Worm (Caenorhabditis elegans) whole organism, late embryonic: Measurements from ENCODE around the gene vps-33.2.

Source experiments
- Y22D7AL.16 ChIP-seq: sonication (generic microtip); optimal IDR thresholded peaks from 2 replicates; lab custom pipeline; 2016; ENCODE audit warnings: missing genetic modification characterization, missing compliant biosample characterization
- ceh-34 ChIP-seq: sonication (generic microtip); optimal IDR thresholded peaks from 2 replicates; lab custom pipeline; 2016; ENCODE audit warnings: mild to moderate bottlenecking, missing genetic modification characterization, missing compliant biosample characterization
- nfya-1 ChIP-seq: sonication (generic microtip); optimal IDR thresholded peaks from 2 replicates; lab custom pipeline; 2017; ENCODE audit warnings: missing genetic modification characterization, mild to moderate bottlenecking, missing compliant biosample characterization, antibody characterized with exemption, moderate library complexity

- TF ChIP-seq ceh-34 (tag; lab: Kevin White, UChicago) = no peak
- no peak for TF ChIP-seq Y22D7AL.16 (tag; lab: Kevin White, UChicago)
- TF ChIP-seq nfya-1 = no peak
These were observed 50.7 kb downstream of the vps-33.2 start, which contains the start of gene sra-26 for ce11 chrII:6651719-6652118.
